Fruit fly (Drosophila melanogaster) whole organism, wandering third instar larva: ENCODE results near the gene CG12438.

Experiments
- N ChIP-seq: fragments of >200 bp; optimal IDR thresholded peaks from 2 replicates; lab custom pipeline; 2018; ENCODE audit warnings: missing biosample characterization, missing external identifiers, missing genetic modification characterization
- br ChIP-seq: fragments of 200-800 bp; sonication (Bioruptor generic); optimal IDR thresholded peaks from 2 replicates; lab custom pipeline; 2016; ENCODE audit warnings: missing biosample characterization, missing genetic modification characterization
- foxo ChIP-seq, 2 experiments: fragments of 200-800 bp; sonication (Bioruptor generic); optimal IDR thresholded peaks; 2 replicates in 1 of 2; 3 replicates in 1 of 2; lab custom pipeline; 2016 to 2017; ENCODE audit warnings: missing biosample characterization in 2 of 2, missing genetic modification characterization in 2 of 2

DNA sequence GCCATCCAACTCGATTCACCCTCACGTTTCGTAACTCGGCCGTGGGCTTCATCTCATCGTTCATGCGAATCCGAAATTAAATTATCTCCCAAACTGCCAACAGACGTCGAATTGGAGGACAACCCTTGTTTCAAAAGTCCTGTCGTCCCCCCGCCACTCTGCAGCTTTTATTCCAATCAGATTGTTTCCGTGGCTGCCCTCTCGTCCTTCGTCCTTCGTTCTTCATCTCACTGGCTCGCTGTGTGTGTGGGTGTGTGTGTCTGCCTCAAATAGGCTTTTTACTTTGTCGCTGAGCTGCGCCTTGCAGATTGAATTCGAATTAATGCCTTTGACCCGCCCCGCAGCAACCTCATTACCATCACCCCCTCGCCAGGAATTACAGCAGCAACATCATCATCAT lies 42.1 kb downstream of the CG12438 start:
- no peak for TF ChIP-seq foxo (GFP tag; optimal IDR thresholded peaks at IDR 0.05; lab: Kevin White, UChicago)
- TF ChIP-seq N (GFP tag; lab: Kevin White, UChicago): no peak
- no peak for TF ChIP-seq br (GFP tag; lab: Kevin White, UChicago)
